Fruit fly (Drosophila melanogaster): Measurements from ENCODE around the gene CG9098.

The CG9098 gene

dm6 chr2L:6045972-6046718 lies 34.0 kb upstream of the CG9098 start, which contains the start of gene Pfas (continued):
- TF ChIP-seq tup (GFP tag; optimal IDR thresholded peaks at IDR 0.05) (peak; percentile 18), phol (tag; optimal IDR thresholded peaks at IDR 0.05) (peak; percentile 21), CG9609 (GFP tag; optimal IDR thresholded peaks at IDR 0.05) (peak; percentile 48), CG12071 (GFP tag; optimal IDR thresholded peaks at IDR 0.05) (peak; percentile 31), B-H2 (GFP tag; optimal IDR thresholded peaks at IDR 0.05) (peak; percentile 83), bab2 (GFP tag; optimal IDR thresholded peaks at IDR 0.05) (peak; percentile 5), CG31365 (tag; optimal IDR thresholded peaks at IDR 0.05) (peak; percentile 55), CG7928 (GFP tag; optimal IDR thresholded peaks at IDR 0.05) (peak; percentile 10), Atf3 (GFP tag; optimal IDR thresholded peaks at IDR 0.05) (no peak), tll (GFP tag; optimal IDR thresholded peaks at IDR 0.05) (no peak), Max (GFP tag; optimal IDR thresholded peaks at IDR 0.05) (peak; percentile 33), gsb (GFP tag; IDR thresholded peaks at IDR 0.05) (no peak), ash1 (GFP tag; optimal IDR thresholded peaks at IDR 0.05) (peak; percentile 18), Hr3 (GFP tag; optimal IDR thresholded peaks at IDR 0.05) (peak; percentile 13), CG2678 (tag; optimal IDR thresholded peaks at IDR 0.05) (peak; percentile 80), her (GFP tag; optimal IDR thresholded peaks at IDR 0.05) (peak; percentile 72), CG7556 (GFP tag; optimal IDR thresholded peaks at IDR 0.05) (peak; percentile 42), Drgx (GFP tag; IDR thresholded peaks at IDR 0.05) (0 out of 2 replicates have a peak, but pooled peaks have one; percentile 26), cad (GFP tag; optimal IDR thresholded peaks at IDR 0.05) (no peak), repo (GFP tag; optimal IDR thresholded peaks at IDR 0.05) (peak; percentile 27), CG31388 (GFP tag; optimal IDR thresholded peaks at IDR 0.05) (no peak), CG2712 (tag; optimal IDR thresholded peaks at IDR 0.05) (peak; percentile 38), CG3407 (GFP tag; optimal IDR thresholded peaks at IDR 0.05) (peak; percentile 6), lilli (GFP tag; optimal IDR thresholded peaks at IDR 0.05) (peak; percentile 81), CG17385 (GFP tag; optimal IDR thresholded peaks at IDR 0.05) (peak; percentile 26), Bteb2 (GFP tag; optimal IDR thresholded peaks at IDR 0.05) (peak; percentile 28), CG13624 (GFP tag; optimal IDR thresholded peaks at IDR 0.05) (peak; percentile 69), prd (optimal IDR thresholded peaks at IDR 0.05) (no peak), prd (GFP tag; IDR thresholded peaks at IDR 0.05) (0 out of 3 replicates have a peak, but pooled peaks have one; percentile 35), tgo (GFP tag; IDR thresholded peaks at IDR 0.05) (no peak; the same call in 2 of the 3 replicates), Fer3 (tag; optimal IDR thresholded peaks at IDR 0.05) (peak; percentile 53), dm (GFP tag; optimal IDR thresholded peaks at IDR 0.05) (peak; percentile 39), CG6272 (GFP tag; IDR thresholded peaks at IDR 0.05) (no peak), crc (GFP tag; optimal IDR thresholded peaks at IDR 0.05) (peak; percentile 34), CG7786 (GFP tag; optimal IDR thresholded peaks at IDR 0.05) (peak; percentile 56), pnt (GFP tag; optimal IDR thresholded peaks at IDR 0.05) (peak; percentile 3), Hand (GFP tag; optimal IDR thresholded peaks at IDR 0.05) (peak; percentile 23), gro (GFP tag; optimal IDR thresholded peaks at IDR 0.05) (peak; percentile 84), Chrac-16 (GFP tag; optimal IDR thresholded peaks at IDR 0.05) (peak; percentile 28), Nf-YC (tag; optimal IDR thresholded peaks at IDR 0.05) (peak; percentile 76), sc (optimal IDR thresholded peaks at IDR 0.05) (no peak), sc (GFP tag; optimal IDR thresholded peaks at IDR 0.05) (no peak), mam (GFP tag; optimal IDR thresholded peaks at IDR 0.05) (peak; percentile 67), salm (tag; optimal IDR thresholded peaks at IDR 0.05) (no peak), pb (GFP tag; optimal IDR thresholded peaks at IDR 0.05) (peak; percentile 38), Ada2b (GFP tag; IDR thresholded peaks at IDR 0.05) (peak; percentile 39; the same call in 1 of the 2 replicates), dysf (GFP tag; IDR thresholded peaks at IDR 0.05) (peak; percentile 51; the same call in 2 of the 3 replicates), CG6765 (GFP tag; optimal IDR thresholded peaks at IDR 0.05) (peak; percentile 46), schlank (tag; optimal IDR thresholded peaks at IDR 0.05) (peak; percentile 45), zfh1 (GFP tag; IDR thresholded peaks at IDR 0.05) (peak; percentile 26; the same call in 1 of the 3 replicates)

Measured in whole organism, embryonic.